Fruit fly (Drosophila melanogaster) whole organism, embryonic: ENCODE measurements around the gene CG31636.

Experiments
- Awh ChIP-seq: fragments of 200-800 bp; sonication (Bioruptor generic); IDR thresholded peaks from 2 replicates; pipeline ENCODE4, ENCODE4 v1.3.6; 2022; ENCODE audit warnings: missing biosample characterization, missing genetic modification characterization
- B-H1 ChIP-seq: fragments of 200-800 bp; sonication (Bioruptor generic); IDR thresholded peaks from 3 replicates; pipeline ENCODE4 v1.3.6; 2022; ENCODE audit warnings: missing biosample characterization, missing genetic modification characterization
- CG10431 ChIP-seq: fragments of 200-800 bp; sonication (Bioruptor generic); optimal IDR thresholded peaks from 3 replicates; lab custom pipeline; 2018; ENCODE audit warnings: missing biosample characterization, mild to moderate bottlenecking, missing genetic modification characterization
- CG10565 ChIP-seq: fragments of 200-800 bp; sonication (Bioruptor generic); optimal IDR thresholded peaks from 3 replicates; lab custom pipeline; 2016; ENCODE audit warnings: missing biosample characterization, mild to moderate bottlenecking, missing genetic modification characterization
- CG13624 ChIP-seq: fragments of 200-800 bp; sonication (Bioruptor generic); optimal IDR thresholded peaks from 2 replicates; lab custom pipeline; 2016; ENCODE audit warnings: missing biosample characterization, missing genetic modification characterization
- CG13894 ChIP-seq: fragments of 200-800 bp; sonication (Bioruptor generic); optimal IDR thresholded peaks from 3 replicates; lab custom pipeline; 2018; ENCODE audit warnings: missing biosample characterization, mild to moderate bottlenecking, missing genetic modification characterization, moderate library complexity
- CG15514 ChIP-seq: fragments of 200-800 bp; sonication (Bioruptor generic); optimal IDR thresholded peaks from 3 replicates; lab custom pipeline; 2017; ENCODE audit warnings: missing biosample characterization, missing genetic modification characterization, mild to moderate bottlenecking, moderate library complexity, missing genetic modification reagents
- CG17802 ChIP-seq: fragments of 200-800 bp; sonication (Bioruptor generic); optimal IDR thresholded peaks from 2 replicates; lab custom pipeline; 2018; ENCODE audit warnings: missing biosample characterization, mild to moderate bottlenecking, missing genetic modification characterization, moderate library complexity
- CG18262 ChIP-seq: fragments of 200-800 bp; optimal IDR thresholded peaks from 3 replicates; lab custom pipeline; 2019; ENCODE audit warnings: missing biosample characterization, mild to moderate bottlenecking, missing genetic modification characterization, moderate library complexity
- CG18764 ChIP-seq: fragments of 200-800 bp; sonication (Bioruptor generic); optimal IDR thresholded peaks from 3 replicates; lab custom pipeline; 2016; ENCODE audit warnings: missing biosample characterization, missing genetic modification characterization
- CG2116 ChIP-seq: fragments of 200-800 bp; sonication (Bioruptor generic); optimal IDR thresholded peaks from 3 replicates; lab custom pipeline; 2018; ENCODE audit warnings: missing biosample characterization, mild to moderate bottlenecking, missing genetic modification characterization
- CG2678 ChIP-seq: fragments of 200-800 bp; sonication (Bioruptor generic); optimal IDR thresholded peaks from 3 replicates; lab custom pipeline; 2019; ENCODE audit warnings: missing biosample characterization, mild to moderate bottlenecking, missing genetic modification characterization, moderate library complexity
- CG30403 ChIP-seq: fragments of 200-800 bp; sonication (Bioruptor generic); optimal IDR thresholded peaks from 3 replicates; lab custom pipeline; 2016; ENCODE audit warnings: missing biosample characterization, missing genetic modification characterization
- CG3065 ChIP-seq: fragments of 200-800 bp; sonication (Bioruptor generic); optimal IDR thresholded peaks from 2 replicates; lab custom pipeline; 2016; ENCODE audit warnings: missing biosample characterization, missing genetic modification characterization
- CG31441 ChIP-seq: fragments of 200-800 bp; sonication (Bioruptor generic); IDR thresholded peaks from 2 replicates; pipeline ENCODE4 v1.3.6; 2022; ENCODE audit warnings: missing biosample characterization, missing genetic modification characterization
- CG3407 ChIP-seq: fragments of 200-800 bp; sonication (Bioruptor generic); optimal IDR thresholded peaks from 2 replicates; lab custom pipeline; 2018; ENCODE audit warnings: missing biosample characterization, mild to moderate bottlenecking, missing genetic modification characterization
- CG42726 ChIP-seq: fragments of 200-800 bp; sonication (Bioruptor generic); IDR thresholded peaks from 2 replicates; pipeline ENCODE4 v1.3.6; 2022; ENCODE audit warnings: missing biosample characterization, missing genetic modification characterization; ENCODE audit not compliant: partially characterized antibody
- CG4424 ChIP-seq: fragments of 200-800 bp; sonication (Bioruptor generic); optimal IDR thresholded peaks from 3 replicates; lab custom pipeline; 2016; ENCODE audit warnings: missing biosample characterization, missing genetic modification characterization
- CG4707 ChIP-seq: fragments of 200-800 bp; sonication (Bioruptor generic); optimal IDR thresholded peaks from 2 replicates; lab custom pipeline; 2018; ENCODE audit warnings: missing biosample characterization, mild to moderate bottlenecking, missing genetic modification characterization, moderate library complexity
- CG4854 ChIP-seq: fragments of 200-800 bp; sonication (Bioruptor generic); optimal IDR thresholded peaks from 2 replicates; lab custom pipeline; 2016; ENCODE audit warnings: missing biosample characterization, missing genetic modification characterization, inconsistent platforms
- CG6654 ChIP-seq: fragments of 200-800 bp; sonication (Bioruptor generic); optimal IDR thresholded peaks from 2 replicates; lab custom pipeline; 2017; ENCODE audit warnings: missing biosample characterization, mild to moderate bottlenecking, missing genetic modification characterization
- CG6813 ChIP-seq: fragments of 200-800 bp; sonication (Bioruptor generic); optimal IDR thresholded peaks from 2 replicates; lab custom pipeline; 2017; ENCODE audit warnings: missing biosample characterization, missing genetic modification characterization, mild to moderate bottlenecking, moderate library complexity, missing genetic modification reagents
- CG7963 ChIP-seq: fragments of 200-800 bp; sonication (Bioruptor generic); IDR thresholded peaks from 3 replicates; pipeline ENCODE4 v1.3.6; 2022; ENCODE audit warnings: missing biosample characterization, missing genetic modification characterization; ENCODE audit not compliant: partially characterized antibody
- CG7987 ChIP-seq: fragments of 200-800 bp; sonication (Bioruptor generic); optimal IDR thresholded peaks from 2 replicates; lab custom pipeline; 2018; ENCODE audit warnings: missing biosample characterization, mild to moderate bottlenecking, missing genetic modification characterization, moderate library complexity
- CG8478 ChIP-seq: fragments of >200 bp; optimal IDR thresholded peaks from 2 replicates; lab custom pipeline; 2018
- CG9797 ChIP-seq: fragments of 200-800 bp; sonication (Bioruptor generic); optimal IDR thresholded peaks from 3 replicates; lab custom pipeline; 2018; ENCODE audit warnings: missing biosample characterization, mild to moderate bottlenecking, missing genetic modification characterization
- CrebB ChIP-seq: fragments of 200-800 bp; sonication (Bioruptor generic); optimal IDR thresholded peaks from 3 replicates; lab custom pipeline; 2018; ENCODE audit warnings: missing biosample characterization, mild to moderate bottlenecking, missing genetic modification characterization
- Deaf1 ChIP-seq: fragments of 200-800 bp; optimal IDR thresholded peaks from 3 replicates; lab custom pipeline; 2019; ENCODE audit warnings: missing biosample characterization, mild to moderate bottlenecking, missing genetic modification characterization, moderate library complexity
- Ets97D ChIP-seq: fragments of 200-800 bp; sonication (Bioruptor generic); optimal IDR thresholded peaks from 3 replicates; lab custom pipeline; 2016; ENCODE audit warnings: missing biosample characterization, missing genetic modification characterization
- Hey ChIP-seq: fragments of 200-800 bp; sonication (Bioruptor generic); optimal IDR thresholded peaks from 3 replicates; lab custom pipeline; 2018; ENCODE audit warnings: missing biosample characterization, mild to moderate bottlenecking, missing genetic modification characterization
- Hr3 ChIP-seq: fragments of 200-800 bp; sonication (Bioruptor generic); optimal IDR thresholded peaks from 3 replicates; lab custom pipeline; 2016; ENCODE audit warnings: missing biosample characterization, missing genetic modification characterization
- Jarid2 ChIP-seq: fragments of 200-800 bp; sonication (Bioruptor generic); optimal IDR thresholded peaks from 3 replicates; lab custom pipeline; 2017; ENCODE audit warnings: mild to moderate bottlenecking, missing biosample characterization, missing genetic modification reagents, missing genetic modification characterization
- Stat92E ChIP-seq, 3 experiments: fragments of >200 bp in 2 of 3; fragments of 200-800 bp in 1 of 3; sonication (Bioruptor generic) in 1 of 3; optimal IDR thresholded peaks; 2 replicates each; lab custom pipeline; 2017 to 2019; ENCODE audit warnings: missing biosample characterization in 3 of 3, missing genetic modification characterization in 3 of 3, mild to moderate bottlenecking in 1 of 3, moderate library complexity in 1 of 3
- Taf1 ChIP-seq: fragments of 200-800 bp; sonication (Bioruptor generic); IDR thresholded peaks from 2 replicates; pipeline ENCODE4 v1.3.6; 2022; ENCODE audit warnings: missing biosample characterization, missing genetic modification characterization
- ap ChIP-seq: fragments of 200-800 bp; sonication (Bioruptor generic); IDR thresholded peaks from 2 replicates; pipeline ENCODE4 v1.3.6; 2022; ENCODE audit warnings: missing biosample characterization, missing genetic modification characterization
- ase ChIP-seq: fragments of 200-800 bp; sonication (Bioruptor generic); IDR thresholded peaks from 3 replicates; pipeline ENCODE4 v1.3.6; 2022; ENCODE audit warnings: missing biosample characterization, missing genetic modification characterization
- cato ChIP-seq: fragments of 200-800 bp; sonication (Bioruptor generic); optimal IDR thresholded peaks from 2 replicates; lab custom pipeline; 2016; ENCODE audit warnings: missing biosample characterization, missing genetic modification characterization, borderline replicate concordance
- caup ChIP-seq: fragments of 200-800 bp; sonication (Bioruptor generic); optimal IDR thresholded peaks from 3 replicates; lab custom pipeline; 2017; ENCODE audit warnings: missing biosample characterization, mild to moderate bottlenecking, missing genetic modification characterization, moderate library complexity; ENCODE audit not compliant: severe bottlenecking
- dimm ChIP-seq: fragments of 200-800 bp; sonication (Bioruptor generic); IDR thresholded peaks from 2 replicates; pipeline ENCODE4 v1.3.6; 2022; ENCODE audit warnings: missing biosample characterization, missing genetic modification characterization
- gce ChIP-seq: fragments of 200-800 bp; sonication (Bioruptor generic); IDR thresholded peaks from 3 replicates; pipeline ENCODE4 v1.3.6; 2022; ENCODE audit warnings: missing biosample characterization, missing genetic modification characterization
- hth ChIP-seq: fragments of >200 bp; optimal IDR thresholded peaks from 2 replicates; lab custom pipeline; 2017; ENCODE audit warnings: inconsistent platforms
- inv ChIP-seq: fragments of 200-800 bp; sonication (Bioruptor generic); IDR thresholded peaks from 2 replicates; pipeline ENCODE4 v1.3.6; 2022; ENCODE audit warnings: missing biosample characterization, missing genetic modification characterization; ENCODE audit not compliant: partially characterized antibody
- klu ChIP-seq: fragments of 200-800 bp; sonication (Bioruptor generic); IDR thresholded peaks from 2 replicates; pipeline ENCODE4 v1.3.6; 2022; ENCODE audit warnings: missing biosample characterization, missing genetic modification characterization
- lilli ChIP-seq: fragments of 200-800 bp; sonication (Bioruptor generic); optimal IDR thresholded peaks from 3 replicates; lab custom pipeline; 2016; ENCODE audit warnings: missing biosample characterization, missing genetic modification characterization
- luna ChIP-seq: fragments of 200-800 bp; sonication (Bioruptor generic); optimal IDR thresholded peaks from 2 replicates; lab custom pipeline; 2016; ENCODE audit warnings: missing biosample characterization, missing genetic modification characterization
- otp ChIP-seq: fragments of 200-800 bp; sonication (Bioruptor generic); IDR thresholded peaks from 3 replicates; pipeline ENCODE4, ENCODE4 v1.3.6; 2022; ENCODE audit warnings: missing biosample characterization, missing genetic modification characterization
- pb ChIP-seq: fragments of 200-800 bp; sonication (Bioruptor generic); optimal IDR thresholded peaks from 3 replicates; lab custom pipeline; 2016; ENCODE audit warnings: missing biosample characterization, missing genetic modification characterization
- sc ChIP-seq, 3 experiments: fragments of >200 bp in 2 of 3; fragments of 200-800 bp in 1 of 3; sonication (Bioruptor generic) in 1 of 3; optimal IDR thresholded peaks; 2 replicates in 2 of 3; 3 replicates in 1 of 3; lab custom pipeline; 2017; ENCODE audit warnings: mild to moderate bottlenecking in 1 of 3, missing biosample characterization in 1 of 3, missing genetic modification characterization in 1 of 3, missing genetic modification reagents in 1 of 3
- sd ChIP-seq: fragments of 200-800 bp; sonication (Bioruptor generic); optimal IDR thresholded peaks from 3 replicates; lab custom pipeline; 2018; ENCODE audit warnings: missing biosample characterization, mild to moderate bottlenecking, missing genetic modification characterization, moderate library complexity
- shn ChIP-seq: fragments of 200-800 bp; sonication (Bioruptor generic); optimal IDR thresholded peaks from 3 replicates; lab custom pipeline; 2016; ENCODE audit warnings: missing biosample characterization, missing genetic modification characterization

The CG31636 gene

DNA sequence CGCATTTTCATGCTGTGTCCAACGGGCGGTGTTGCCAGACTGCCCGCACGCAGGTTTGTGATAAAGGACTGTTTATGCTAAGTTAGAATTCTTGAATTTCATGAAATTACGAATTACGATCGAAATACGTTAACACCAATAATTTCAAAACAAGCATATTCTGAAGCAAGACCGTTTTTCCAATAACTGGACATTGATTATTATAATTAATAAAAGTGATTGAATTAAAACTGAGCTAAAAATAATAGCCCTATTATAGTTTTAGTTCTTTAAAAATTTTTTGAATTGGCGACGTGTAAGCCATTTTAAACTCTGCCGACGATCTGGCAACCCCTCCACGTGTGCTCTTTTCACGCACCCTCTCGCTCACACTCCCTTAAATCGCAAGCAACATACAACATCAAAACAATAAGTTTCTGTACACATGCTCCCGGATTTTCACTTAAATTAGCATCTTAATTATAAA lies 9.8 kb downstream of the CG31636 start (continued):
- peak; percentile 95 for TF ChIP-seq CG4424 (GFP tag; lab: Kevin White, UChicago)
- TF ChIP-seq CG30403 (GFP tag; lab: Kevin White, UChicago): peak; percentile 98
- peak; percentile 78 for TF ChIP-seq CG7987 (GFP tag; lab: Kevin White, UChicago)
- peak; percentile 72 for TF ChIP-seq dimm
- peak; percentile 92 for TF ChIP-seq CG6813
- TF ChIP-seq luna (GFP tag; lab: Kevin White, UChicago): peak; percentile 67
- TF ChIP-seq ase (GFP tag; lab: Robert Waterston, UW): peak; percentile 86
- TF ChIP-seq CG7963 (GFP tag; lab: Robert Waterston, UW): no peak
- TF ChIP-seq gce (GFP tag; lab: Robert Waterston, UW): peak; percentile 82
- no peak for TF ChIP-seq Hey
- TF ChIP-seq inv (GFP tag; lab: Robert Waterston, UW): no peak
- TF ChIP-seq klu (GFP tag; lab: Robert Waterston, UW): peak; percentile 89
- peak; percentile 84 for TF ChIP-seq Taf1 (GFP tag; lab: Robert Waterston, UW)
- TF ChIP-seq Jarid2: peak; percentile 77
- TF ChIP-seq B-H1 (GFP tag; lab: Robert Waterston, UW): peak; percentile 89
- TF ChIP-seq CG4854: peak; percentile 90
- TF ChIP-seq CrebB: peak; percentile 91
- peak; percentile 95 for TF ChIP-seq CG18262 (tag; lab: Kevin White, UChicago)
- peak; percentile 91 for TF ChIP-seq CG17802 (tag; lab: Kevin White, UChicago)
- peak; percentile 96 for TF ChIP-seq caup (GFP tag; lab: Kevin White, UChicago)
- no peak for TF ChIP-seq Stat92E (GFP tag; optimal IDR thresholded peaks at IDR 0.05; lab: Kevin White, UChicago)
- TF ChIP-seq shn: peak; percentile 87
- no peak for TF ChIP-seq hth (lab: Kevin White, UChicago)
- TF ChIP-seq CG15514 (GFP tag; lab: Kevin White, UChicago): peak; percentile 90
- TF ChIP-seq Deaf1 (tag; lab: Kevin White, UChicago): peak; percentile 83
- peak; percentile 82 for TF ChIP-seq otp (GFP tag; lab: Robert Waterston, UW)
- peak; percentile 87 for TF ChIP-seq pb
- peak; percentile 83 for TF ChIP-seq CG6654 (GFP tag; lab: Kevin White, UChicago)
- TF ChIP-seq cato (GFP tag; lab: Kevin White, UChicago): peak; percentile 89
- no peak for TF ChIP-seq CG8478
- TF ChIP-seq Hr3 (GFP tag; lab: Kevin White, UChicago): peak; percentile 96
- peak; percentile 96 for TF ChIP-seq CG31441 (GFP tag; lab: Robert Waterston, UW)
- TF ChIP-seq CG10565 (GFP tag; lab: Kevin White, UChicago): peak; percentile 75
- peak; percentile 85 for TF ChIP-seq Ets97D (GFP tag; lab: Kevin White, UChicago)
- peak; percentile 78 for TF ChIP-seq ap (GFP tag; lab: Robert Waterston, UW)
- TF ChIP-seq CG42726: no peak
- TF ChIP-seq CG9797 (GFP tag; lab: Kevin White, UChicago): peak; percentile 35
- peak; percentile 65 for TF ChIP-seq CG4707 (GFP tag; lab: Kevin White, UChicago)
- peak; percentile 91 for TF ChIP-seq CG18764
- TF ChIP-seq CG2678 (tag; lab: Kevin White, UChicago): peak; percentile 97
- peak; percentile 90 for TF ChIP-seq CG3065 (GFP tag; lab: Kevin White, UChicago)
- peak; percentile 91 for TF ChIP-seq CG3407 (GFP tag; lab: Kevin White, UChicago)
- TF ChIP-seq sd (tag; lab: Kevin White, UChicago): peak; percentile 87
- TF ChIP-seq lilli (GFP tag; lab: Kevin White, UChicago): peak; percentile 97
- TF ChIP-seq CG10431 (GFP tag; lab: Kevin White, UChicago): peak; percentile 80
- TF ChIP-seq CG2116 (GFP tag; lab: Kevin White, UChicago): peak; percentile 81
- TF ChIP-seq CG13624: peak; percentile 90
- TF ChIP-seq CG13894: peak; percentile 94
- TF ChIP-seq sc (optimal IDR thresholded peaks at IDR 0.05; lab: Kevin White, UChicago): no peak
- TF ChIP-seq sc (GFP tag; optimal IDR thresholded peaks at IDR 0.05; lab: Kevin White, UChicago): peak; percentile 88
- TF ChIP-seq Awh: peak; percentile 81
